Fruit fly (Drosophila melanogaster) whole organism, embryonic: Measurements from ENCODE around the gene CG13623.

Experiments
- B-H2 ChIP-seq: fragments of 200-800 bp; sonication (Bioruptor generic); optimal IDR thresholded peaks from 2 replicates; lab custom pipeline; 2018; ENCODE audit warnings: missing biosample characterization, mild to moderate bottlenecking, missing genetic modification characterization
- BEAF-32 ChIP-seq: fragments of 200-800 bp; sonication (Bioruptor generic); optimal IDR thresholded peaks from 3 replicates; lab custom pipeline; 2017; ENCODE audit warnings: missing biosample characterization, missing genetic modification characterization, mild to moderate bottlenecking, moderate library complexity, missing genetic modification reagents
- CG10147 ChIP-seq: fragments of 200-800 bp; sonication (Bioruptor generic); optimal IDR thresholded peaks from 2 replicates; lab custom pipeline; 2019; ENCODE audit warnings: missing biosample characterization, mild to moderate bottlenecking, missing genetic modification characterization, moderate library complexity
- CG13287 ChIP-seq: fragments of 200-800 bp; sonication (Bioruptor generic); IDR thresholded peaks from 2 replicates; pipeline ENCODE4 v1.3.6; 2022; ENCODE audit warnings: missing biosample characterization, missing genetic modification characterization; ENCODE audit not compliant: partially characterized antibody
- CG15479 ChIP-seq: fragments of 200-800 bp; sonication (Bioruptor generic); optimal IDR thresholded peaks from 3 replicates; lab custom pipeline; 2019; ENCODE audit warnings: missing biosample characterization, mild to moderate bottlenecking, missing genetic modification characterization, moderate library complexity
- CG16815 ChIP-seq: fragments of 200-800 bp; sonication (Bioruptor generic); optimal IDR thresholded peaks from 3 replicates; lab custom pipeline; 2017; ENCODE audit warnings: missing biosample characterization, mild to moderate bottlenecking, missing genetic modification characterization
- CG17385 ChIP-seq: fragments of 200-800 bp; sonication (Bioruptor generic); optimal IDR thresholded peaks from 3 replicates; lab custom pipeline; 2018; ENCODE audit warnings: missing biosample characterization, mild to moderate bottlenecking, missing genetic modification characterization
- CG18476 ChIP-seq: fragments of 200-800 bp; sonication (Bioruptor generic); optimal IDR thresholded peaks from 2 replicates; lab custom pipeline; 2016; ENCODE audit warnings: missing biosample characterization, mild to moderate bottlenecking, missing genetic modification characterization
- CG2202 ChIP-seq: fragments of 200-800 bp; sonication (Bioruptor generic); optimal IDR thresholded peaks from 2 replicates; lab custom pipeline; 2018; ENCODE audit warnings: missing biosample characterization, mild to moderate bottlenecking, missing genetic modification characterization
- CG2875 ChIP-seq: fragments of 200-800 bp; sonication (Bioruptor generic); optimal IDR thresholded peaks from 2 replicates; lab custom pipeline; 2017; ENCODE audit warnings: missing biosample characterization, mild to moderate bottlenecking, missing genetic modification characterization, missing genetic modification reagents
- CG4328 ChIP-seq: fragments of 200-800 bp; sonication (Bioruptor generic); optimal IDR thresholded peaks from 3 replicates; lab custom pipeline; 2017; ENCODE audit warnings: missing biosample characterization, missing genetic modification reagents, missing genetic modification characterization
- CG4424 ChIP-seq: fragments of 200-800 bp; sonication (Bioruptor generic); optimal IDR thresholded peaks from 3 replicates; lab custom pipeline; 2016; ENCODE audit warnings: missing biosample characterization, missing genetic modification characterization
- CG4820 ChIP-seq: fragments of 200-800 bp; sonication (Bioruptor generic); optimal IDR thresholded peaks from 3 replicates; lab custom pipeline; 2016; ENCODE audit warnings: missing biosample characterization, missing genetic modification characterization
- CG7745 ChIP-seq: fragments of 200-800 bp; sonication (Bioruptor generic); optimal IDR thresholded peaks from 2 replicates; lab custom pipeline; 2018; ENCODE audit warnings: missing biosample characterization, mild to moderate bottlenecking, missing genetic modification characterization, moderate library complexity
- CG8944 ChIP-seq: fragments of 200-800 bp; sonication (Bioruptor generic); optimal IDR thresholded peaks from 3 replicates; lab custom pipeline; 2016; ENCODE audit warnings: missing biosample characterization, missing genetic modification characterization
- CG9876 ChIP-seq: fragments of 200-800 bp; sonication (Bioruptor generic); optimal IDR thresholded peaks from 2 replicates; lab custom pipeline; 2016; ENCODE audit warnings: missing biosample characterization, missing genetic modification characterization
- E2f2 ChIP-seq: fragments of 200-800 bp; sonication (Bioruptor generic); IDR thresholded peaks from 2 replicates; pipeline ENCODE4 v1.3.6; 2022; ENCODE audit warnings: missing biosample characterization, missing genetic modification characterization
- Ets97D ChIP-seq: fragments of 200-800 bp; sonication (Bioruptor generic); optimal IDR thresholded peaks from 3 replicates; lab custom pipeline; 2016; ENCODE audit warnings: missing biosample characterization, missing genetic modification characterization
- Hand ChIP-seq: fragments of 200-800 bp; sonication (Bioruptor generic); optimal IDR thresholded peaks from 2 replicates; lab custom pipeline; 2017; ENCODE audit warnings: mild to moderate bottlenecking, missing biosample characterization, missing genetic modification reagents, missing genetic modification characterization
- Hsf ChIP-seq: fragments of 200-800 bp; sonication (Bioruptor generic); optimal IDR thresholded peaks from 3 replicates; lab custom pipeline; 2016; ENCODE audit warnings: missing biosample characterization, missing genetic modification characterization
- MBD-R2 ChIP-seq: fragments of 200-800 bp; sonication (Bioruptor generic); IDR thresholded peaks from 2 replicates; pipeline ENCODE4 v1.3.6; 2022; ENCODE audit warnings: missing biosample characterization, missing genetic modification characterization
- MESR4 ChIP-seq: fragments of 200-800 bp; sonication (Bioruptor generic); optimal IDR thresholded peaks from 2 replicates; lab custom pipeline; 2018; ENCODE audit warnings: missing biosample characterization, mild to moderate bottlenecking, missing genetic modification characterization, moderate library complexity
- Spps ChIP-seq: fragments of 200-800 bp; sonication (Bioruptor generic); optimal IDR thresholded peaks from 2 replicates; lab custom pipeline; 2018; ENCODE audit warnings: missing biosample characterization, mild to moderate bottlenecking, missing genetic modification characterization
- Sry-β ChIP-seq: fragments of 200-800 bp; sonication (Bioruptor generic); optimal IDR thresholded peaks from 2 replicates; lab custom pipeline; 2018; ENCODE audit warnings: missing biosample characterization, mild to moderate bottlenecking, missing genetic modification characterization, moderate library complexity
- Tbp ChIP-seq: fragments of >200 bp; optimal IDR thresholded peaks from 2 replicates; lab custom pipeline; 2018; ENCODE audit warnings: missing biosample characterization, missing genetic modification characterization
- Usf ChIP-seq: fragments of 200-800 bp; sonication (Bioruptor generic); optimal IDR thresholded peaks from 2 replicates; lab custom pipeline; 2017; ENCODE audit warnings: missing genotype, missing biosample characterization, missing genetic modification characterization
- br ChIP-seq: fragments of >200 bp; optimal IDR thresholded peaks from 2 replicates; lab custom pipeline; 2017
- ems ChIP-seq: fragments of 200-800 bp; sonication (Bioruptor generic); optimal IDR thresholded peaks from 3 replicates; lab custom pipeline; 2016; ENCODE audit warnings: missing biosample characterization, missing genetic modification characterization
- en ChIP-seq: fragments of 200-800 bp; sonication (Bioruptor generic); optimal IDR thresholded peaks from 2 replicates; lab custom pipeline; 2016; ENCODE audit warnings: missing biosample characterization, missing genetic modification characterization
- ewg ChIP-seq: fragments of 200-800 bp; sonication (Bioruptor generic); optimal IDR thresholded peaks from 3 replicates; lab custom pipeline; 2017; ENCODE audit warnings: mild to moderate bottlenecking, missing biosample characterization, missing genetic modification reagents, missing genetic modification characterization
- fd3F ChIP-seq: fragments of 200-800 bp; sonication (Bioruptor generic); optimal IDR thresholded peaks from 2 replicates; lab custom pipeline; 2018; ENCODE audit warnings: missing biosample characterization, mild to moderate bottlenecking, missing genetic modification characterization, moderate library complexity
- fru ChIP-seq: fragments of >200 bp; optimal IDR thresholded peaks from 2 replicates; lab custom pipeline; 2017
- fu2 ChIP-seq: fragments of 200-800 bp; sonication (Bioruptor generic); optimal IDR thresholded peaks from 2 replicates; lab custom pipeline; 2016; ENCODE audit warnings: missing biosample characterization, missing genetic modification characterization
- gfzf ChIP-seq: fragments of 200-800 bp; sonication (Bioruptor generic); optimal IDR thresholded peaks from 2 replicates; lab custom pipeline; 2016; ENCODE audit warnings: missing biosample characterization, mild to moderate bottlenecking, missing genetic modification characterization, moderate library complexity
- h ChIP-seq: fragments of >200 bp; optimal IDR thresholded peaks from 2 replicates; lab custom pipeline; 2017
- lilli ChIP-seq: fragments of 200-800 bp; sonication (Bioruptor generic); optimal IDR thresholded peaks from 3 replicates; lab custom pipeline; 2016; ENCODE audit warnings: missing biosample characterization, missing genetic modification characterization
- mam ChIP-seq: fragments of 200-800 bp; sonication (Bioruptor generic); optimal IDR thresholded peaks from 3 replicates; lab custom pipeline; 2016; ENCODE audit warnings: missing biosample characterization, missing genetic modification characterization
- onecut ChIP-seq: fragments of 200-800 bp; sonication (Bioruptor generic); IDR thresholded peaks from 2 replicates; pipeline ENCODE4 v1.3.6; 2022; ENCODE audit warnings: missing biosample characterization, missing genetic modification characterization
- slou ChIP-seq: fragments of 200-800 bp; sonication (Bioruptor generic); optimal IDR thresholded peaks from 3 replicates; lab custom pipeline; 2016; ENCODE audit warnings: missing biosample characterization, missing genetic modification characterization
- tna ChIP-seq: fragments of 200-800 bp; sonication (Bioruptor generic); IDR thresholded peaks from 2 replicates; pipeline ENCODE4 v1.3.6; 2022; ENCODE audit warnings: missing biosample characterization, missing genetic modification characterization; ENCODE audit not compliant: partially characterized antibody
- tx ChIP-seq: fragments of 200-800 bp; sonication (Bioruptor generic); optimal IDR thresholded peaks from 2 replicates; lab custom pipeline; 2016; ENCODE audit warnings: missing biosample characterization, missing genetic modification characterization
- unc-4 ChIP-seq: fragments of 200-800 bp; sonication (Bioruptor generic); IDR thresholded peaks from 2 replicates; pipeline ENCODE4 v1.3.6; 2022; ENCODE audit warnings: missing biosample characterization, missing genetic modification characterization; ENCODE audit not compliant: partially characterized antibody
- vfl ChIP-seq: fragments of 200-800 bp; sonication (Bioruptor generic); optimal IDR thresholded peaks from 2 replicates; lab custom pipeline; 2016; ENCODE audit warnings: missing biosample characterization, missing genetic modification characterization
- wdn ChIP-seq: fragments of 200-800 bp; sonication (Bioruptor generic); IDR thresholded peaks from 2 replicates; pipeline ENCODE4 v1.3.6; 2022; ENCODE audit warnings: missing biosample characterization, missing genetic modification characterization
- wek ChIP-seq: fragments of 200-800 bp; sonication (Bioruptor generic); optimal IDR thresholded peaks from 3 replicates; lab custom pipeline; 2018; ENCODE audit warnings: missing biosample characterization, mild to moderate bottlenecking, missing genetic modification characterization, moderate library complexity
- zf30C ChIP-seq: fragments of 200-800 bp; sonication (Bioruptor generic); optimal IDR thresholded peaks from 3 replicates; lab custom pipeline; 2018; ENCODE audit warnings: missing biosample characterization, mild to moderate bottlenecking, missing genetic modification characterization

CG13623 gene

DNA sequence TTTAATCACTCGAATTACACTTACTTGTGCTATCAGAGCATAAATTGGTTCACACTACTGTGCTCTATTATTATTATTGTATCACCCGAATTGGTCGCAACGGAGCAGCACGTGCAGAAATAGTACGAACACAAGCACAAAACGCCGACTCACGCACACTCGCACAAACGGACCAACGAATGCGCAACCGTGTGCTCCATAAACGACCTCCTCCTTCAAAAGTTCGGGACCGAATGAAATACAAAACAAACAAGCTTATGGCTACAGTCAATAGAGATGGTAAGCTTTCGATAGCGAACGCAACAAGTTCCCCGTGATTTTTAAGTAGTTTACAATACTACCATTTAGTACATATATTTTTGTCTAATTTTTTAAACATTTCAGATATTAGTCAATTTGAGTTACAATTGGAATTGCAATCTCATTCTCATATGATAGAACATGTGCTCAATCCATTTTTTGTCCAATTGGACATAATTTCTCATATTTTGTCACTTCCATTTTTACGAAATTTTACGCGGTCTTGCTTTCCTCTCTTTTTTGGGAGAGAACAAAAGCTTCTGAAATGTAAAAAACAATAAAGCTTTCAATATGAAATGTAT, 13.4 kb upstream of the CG13623 start, which contains the start of gene Cftr (continued):
- TF ChIP-seq CG9876 (GFP tag; lab: Kevin White, UChicago) (no peak), wdn (no peak), CG10147 (GFP tag; lab: Kevin White, UChicago) (peak; percentile 52), br (lab: Kevin White, UChicago) (no peak), Ets97D (GFP tag; lab: Kevin White, UChicago) (peak; percentile 45), fd3F (GFP tag; lab: Kevin White, UChicago) (no peak), Hsf (GFP tag; lab: Kevin White, UChicago) (peak; percentile 26), CG18476 (peak; percentile 52), onecut (GFP tag; lab: Robert Waterston, UW) (peak; percentile 48; the same call in 1 of the 2 replicates), CG2202 (tag; lab: Kevin White, UChicago) (no peak), CG15479 (GFP tag; lab: Kevin White, UChicago) (no peak), B-H2 (GFP tag; lab: Kevin White, UChicago) (peak; percentile 85), Usf (GFP tag; lab: Kevin White, UChicago) (no peak), mam (GFP tag; lab: Kevin White, UChicago) (peak; percentile 60), MBD-R2 (GFP tag; lab: Robert Waterston, UW) (peak; percentile 9; the same call in 1 of the 2 replicates), Spps (tag; lab: Kevin White, UChicago) (no peak), CG17385 (GFP tag; lab: Kevin White, UChicago) (peak; percentile 45), CG4820 (GFP tag; lab: Kevin White, UChicago) (no peak), CG4424 (GFP tag; lab: Kevin White, UChicago) (no peak), CG4328 (GFP tag; lab: Kevin White, UChicago) (peak; percentile 23), unc-4 (GFP tag; lab: Robert Waterston, UW) (peak; percentile 48; the same call in 1 of the 2 replicates), ems (GFP tag; lab: Kevin White, UChicago) (peak; percentile 65), tx (peak; percentile 7), tna (GFP tag; lab: Robert Waterston, UW) (peak; percentile 41; the same call in 1 of the 2 replicates), Tbp (GFP tag; lab: Kevin White, UChicago) (no peak), CG16815 (GFP tag; lab: Kevin White, UChicago) (no peak), fru (lab: Kevin White, UChicago) (no peak), wek (GFP tag; lab: Kevin White, UChicago) (peak; percentile 18), E2f2 (GFP tag; lab: Robert Waterston, UW) (peak; percentile 51), zf30C (GFP tag; lab: Kevin White, UChicago) (no peak), gfzf (GFP tag; lab: Kevin White, UChicago) (no peak), CG7745 (no peak), lilli (GFP tag; lab: Kevin White, UChicago) (peak; percentile 52), MESR4 (peak; percentile 23), CG2875 (no peak), slou (GFP tag; lab: Kevin White, UChicago) (no peak), ewg (GFP tag; lab: Kevin White, UChicago) (peak; percentile 15), fu2 (GFP tag; lab: Kevin White, UChicago) (peak; percentile 1), vfl (GFP tag; lab: Kevin White, UChicago) (peak; percentile 53), en (GFP tag; lab: Kevin White, UChicago) (peak; percentile 17), CG8944 (GFP tag; lab: Kevin White, UChicago) (no peak), Sry-β (no peak), BEAF-32 (GFP tag; lab: Kevin White, UChicago) (peak; percentile 46), CG13287 (GFP tag; lab: Robert Waterston, UW) (peak; percentile 62), Hand (no peak), h (lab: Kevin White, UChicago) (no peak)
- TF ChIP-seq, all 482 proteins: peak for 226
